Fruit fly (Drosophila melanogaster) whole organism, embryonic: Measurements from ENCODE around the gene Zpr1.

Source experiments
- CG10462 ChIP-seq: fragments of 200-800 bp; sonication (Bioruptor generic); optimal IDR thresholded peaks from 2 replicates; lab custom pipeline; 2016; ENCODE audit warnings: missing biosample characterization, missing genetic modification characterization
- CG11696 ChIP-seq: fragments of 200-800 bp; sonication (Bioruptor generic); IDR thresholded peaks from 2 replicates; pipeline ENCODE4 v1.3.6; 2022; ENCODE audit warnings: missing biosample characterization, missing genetic modification characterization
- CG13296 ChIP-seq: fragments of 200-800 bp; sonication (Bioruptor generic); optimal IDR thresholded peaks from 3 replicates; lab custom pipeline; 2018; ENCODE audit warnings: missing biosample characterization, mild to moderate bottlenecking, missing genetic modification characterization
- CG13894 ChIP-seq: fragments of 200-800 bp; sonication (Bioruptor generic); optimal IDR thresholded peaks from 3 replicates; lab custom pipeline; 2018; ENCODE audit warnings: missing biosample characterization, mild to moderate bottlenecking, missing genetic modification characterization, moderate library complexity
- CG14667 ChIP-seq: fragments of 200-800 bp; sonication (Bioruptor generic); IDR thresholded peaks from 2 replicates; pipeline ENCODE4 v1.3.6; 2022; ENCODE audit warnings: missing biosample characterization, missing genetic modification characterization
- CG15073 ChIP-seq: fragments of 200-800 bp; sonication (Bioruptor generic); optimal IDR thresholded peaks from 2 replicates; lab custom pipeline; 2016; ENCODE audit warnings: missing biosample characterization, missing genetic modification characterization
- CG17912 ChIP-seq: fragments of 200-800 bp; sonication (Bioruptor generic); optimal IDR thresholded peaks from 2 replicates; lab custom pipeline; 2018; ENCODE audit warnings: missing biosample characterization, mild to moderate bottlenecking, missing genetic modification characterization
- CG18262 ChIP-seq: fragments of 200-800 bp; optimal IDR thresholded peaks from 3 replicates; lab custom pipeline; 2019; ENCODE audit warnings: missing biosample characterization, mild to moderate bottlenecking, missing genetic modification characterization, moderate library complexity
- CG30403 ChIP-seq: fragments of 200-800 bp; sonication (Bioruptor generic); optimal IDR thresholded peaks from 3 replicates; lab custom pipeline; 2016; ENCODE audit warnings: missing biosample characterization, missing genetic modification characterization
- CG5180 ChIP-seq: fragments of 200-800 bp; sonication (Bioruptor generic); optimal IDR thresholded peaks from 3 replicates; lab custom pipeline; 2017; ENCODE audit warnings: missing biosample characterization, missing genetic modification characterization, mild to moderate bottlenecking, moderate library complexity, missing genetic modification reagents
- CG6654 ChIP-seq: fragments of 200-800 bp; sonication (Bioruptor generic); optimal IDR thresholded peaks from 2 replicates; lab custom pipeline; 2017; ENCODE audit warnings: missing biosample characterization, mild to moderate bottlenecking, missing genetic modification characterization
- CG8281 ChIP-seq: fragments of 200-800 bp; sonication (Bioruptor generic); optimal IDR thresholded peaks from 2 replicates; lab custom pipeline; 2018; ENCODE audit warnings: missing biosample characterization, mild to moderate bottlenecking, missing genetic modification characterization, moderate library complexity
- CG9609 ChIP-seq: fragments of 200-800 bp; sonication (Bioruptor generic); optimal IDR thresholded peaks from 3 replicates; lab custom pipeline; 2016; ENCODE audit warnings: missing biosample characterization, missing genetic modification characterization
- CG9932 ChIP-seq: fragments of 200-800 bp; sonication (Bioruptor generic); IDR thresholded peaks from 2 replicates; pipeline ENCODE4 v1.3.6; 2022; ENCODE audit warnings: missing biosample characterization, missing genetic modification characterization
- D19B ChIP-seq: fragments of 200-800 bp; sonication (Bioruptor generic); optimal IDR thresholded peaks from 2 replicates; lab custom pipeline; 2017; ENCODE audit warnings: missing biosample characterization, mild to moderate bottlenecking, missing genetic modification characterization
- Elba2 ChIP-seq: fragments of 200-800 bp; sonication (Bioruptor generic); optimal IDR thresholded peaks from 3 replicates; lab custom pipeline; 2016; ENCODE audit warnings: missing biosample characterization, missing genetic modification characterization
- NK7.1 ChIP-seq: fragments of 200-800 bp; sonication (Bioruptor generic); optimal IDR thresholded peaks from 3 replicates; lab custom pipeline; 2016; ENCODE audit warnings: missing biosample characterization, missing genetic modification characterization
- Nf-YB ChIP-seq: fragments of 200-800 bp; sonication (Bioruptor generic); optimal IDR thresholded peaks from 3 replicates; lab custom pipeline; 2019; ENCODE audit warnings: missing biosample characterization, mild to moderate bottlenecking, missing genetic modification characterization, moderate library complexity
- NfI ChIP-seq: fragments of 200-800 bp; sonication (Bioruptor generic); optimal IDR thresholded peaks from 3 replicates; lab custom pipeline; 2018; ENCODE audit warnings: missing biosample characterization, mild to moderate bottlenecking, missing genetic modification characterization, moderate library complexity
- Usf ChIP-seq: fragments of 200-800 bp; sonication (Bioruptor generic); optimal IDR thresholded peaks from 2 replicates; lab custom pipeline; 2017; ENCODE audit warnings: missing genotype, missing biosample characterization, missing genetic modification characterization
- Xrp1 ChIP-seq: fragments of 200-800 bp; sonication (Bioruptor generic); IDR thresholded peaks from 2 replicates; pipeline ENCODE4 v1.3.6; 2022; ENCODE audit warnings: missing biosample characterization, missing genetic modification characterization
- ase ChIP-seq: fragments of 200-800 bp; sonication (Bioruptor generic); IDR thresholded peaks from 3 replicates; pipeline ENCODE4 v1.3.6; 2022; ENCODE audit warnings: missing biosample characterization, missing genetic modification characterization
- az2 ChIP-seq: fragments of 200-800 bp; sonication (Bioruptor generic); optimal IDR thresholded peaks from 3 replicates; lab custom pipeline; 2016; ENCODE audit warnings: missing biosample characterization, missing genetic modification characterization
- bigmax ChIP-seq: fragments of 200-800 bp; sonication (Bioruptor generic); optimal IDR thresholded peaks from 2 replicates; lab custom pipeline; 2018; ENCODE audit warnings: missing biosample characterization, mild to moderate bottlenecking, missing genetic modification characterization
- ewg ChIP-seq: fragments of 200-800 bp; sonication (Bioruptor generic); optimal IDR thresholded peaks from 3 replicates; lab custom pipeline; 2017; ENCODE audit warnings: mild to moderate bottlenecking, missing biosample characterization, missing genetic modification reagents, missing genetic modification characterization
- fd102C ChIP-seq: fragments of 200-800 bp; sonication (Bioruptor generic); optimal IDR thresholded peaks from 2 replicates; lab custom pipeline; 2018; ENCODE audit warnings: missing biosample characterization, mild to moderate bottlenecking, missing genetic modification characterization, moderate library complexity
- insv ChIP-seq, 2 experiments: fragments of 200-800 bp; sonication (Bioruptor generic); optimal IDR thresholded peaks; 3 replicates each; lab custom pipeline; 2016 to 2018; ENCODE audit warnings: missing biosample characterization in 2 of 2, missing genetic modification characterization in 2 of 2
- lab ChIP-seq: fragments of 200-800 bp; sonication (Bioruptor generic); optimal IDR thresholded peaks from 3 replicates; lab custom pipeline; 2017; ENCODE audit warnings: missing biosample characterization, missing genetic modification characterization, mild to moderate bottlenecking, moderate library complexity, missing genetic modification reagents
- mld ChIP-seq: fragments of 200-800 bp; sonication (Bioruptor generic); IDR thresholded peaks from 3 replicates; pipeline ENCODE4 v1.3.6; 2022; ENCODE audit warnings: missing biosample characterization, missing genetic modification characterization; ENCODE audit not compliant: partially characterized antibody
- repo ChIP-seq: fragments of 200-800 bp; sonication (Bioruptor generic); optimal IDR thresholded peaks from 2 replicates; lab custom pipeline; 2016; ENCODE audit warnings: missing biosample characterization, missing genetic modification characterization
- ro ChIP-seq: fragments of 200-800 bp; sonication (Bioruptor generic); IDR thresholded peaks from 2 replicates; pipeline ENCODE4 v1.3.6; 2022; ENCODE audit warnings: missing biosample characterization, missing genetic modification characterization
- row ChIP-seq: fragments of 200-800 bp; sonication (Bioruptor generic); IDR thresholded peaks from 3 replicates; pipeline ENCODE4 v1.3.6; 2022; ENCODE audit warnings: missing biosample characterization, missing genetic modification characterization
- sens ChIP-seq: fragments of 200-800 bp; sonication (Bioruptor generic); peaks from one replicate; lab custom pipeline; 2016; ENCODE audit warnings: missing biosample characterization, missing genetic modification characterization
- slp2 ChIP-seq: fragments of 200-800 bp; sonication (Bioruptor generic); optimal IDR thresholded peaks from 2 replicates; lab custom pipeline; 2016; ENCODE audit warnings: missing biosample characterization, missing genetic modification characterization
- tll ChIP-seq, 2 experiments: fragments of 200-800 bp in 1 of 2; fragments of >200 bp in 1 of 2; sonication (Bioruptor generic) in 1 of 2; optimal IDR thresholded peaks; 2 replicates each; lab custom pipeline; 2017 to 2019; ENCODE audit warnings: missing biosample characterization in 2 of 2, missing genetic modification characterization in 2 of 2, mild to moderate bottlenecking in 1 of 2, moderate library complexity in 1 of 2
- trem ChIP-seq: fragments of 200-800 bp; optimal IDR thresholded peaks from 3 replicates; lab custom pipeline; 2019; ENCODE audit warnings: missing biosample characterization, mild to moderate bottlenecking, missing genetic modification characterization, moderate library complexity
- trh ChIP-seq: fragments of 200-800 bp; sonication (Bioruptor generic); optimal IDR thresholded peaks from 2 replicates; lab custom pipeline; 2016; ENCODE audit warnings: missing biosample characterization, missing genetic modification characterization
- z ChIP-seq: fragments of 200-800 bp; sonication (Bioruptor generic); IDR thresholded peaks from 3 replicates; pipeline ENCODE4 v1.3.6; 2022; ENCODE audit warnings: missing biosample characterization, missing genetic modification characterization
- zen ChIP-seq: fragments of 200-800 bp; sonication (Bioruptor generic); optimal IDR thresholded peaks from 3 replicates; lab custom pipeline; 2018; ENCODE audit warnings: missing biosample characterization, mild to moderate bottlenecking, missing genetic modification characterization, moderate library complexity

The Zpr1 gene

dm6 chrX:9118961-9119633 is 42.8 kb downstream of the Zpr1 start (continued):
- TF ChIP-seq CG14667 (peak; percentile 30; the same call in 1 of the 2 replicates), ro (GFP tag; lab: Robert Waterston, UW) (no peak), bigmax (no peak), NK7.1 (GFP tag; lab: Kevin White, UChicago) (peak; percentile 20), repo (no peak), CG9932 (no peak), CG11696 (no peak), Usf (no peak), D19B (GFP tag; lab: Kevin White, UChicago) (peak; percentile 20), az2 (GFP tag; lab: Kevin White, UChicago) (no peak), Nf-YB (GFP tag; lab: Kevin White, UChicago) (no peak), CG15073 (no peak), Xrp1 (peak; percentile 44; the same call in 1 of the 2 replicates), lab (GFP tag; lab: Kevin White, UChicago) (peak; percentile 64), CG17912 (GFP tag; lab: Kevin White, UChicago) (no peak), CG6654 (peak; percentile 24), CG10462 (no peak), CG5180 (GFP tag; lab: Kevin White, UChicago) (peak; percentile 97), CG18262 (tag; lab: Kevin White, UChicago) (peak; percentile 65), CG13296 (peak; percentile 46), trem (peak; percentile 29), ewg (GFP tag; lab: Kevin White, UChicago) (peak; percentile 1), fd102C (GFP tag; lab: Kevin White, UChicago) (no peak), slp2 (peak; percentile 20), z (no peak), mld (no peak), CG9609 (GFP tag; lab: Kevin White, UChicago) (no peak), tll (GFP tag; optimal IDR thresholded peaks at IDR 0.05; lab: Kevin White, UChicago) (no peak), row (GFP tag; lab: Robert Waterston, UW) (no peak), ase (no peak)
- TF ChIP-seq, all 482 proteins: peak for 102

- TF ChIP-seq CG30403 (GFP tag; lab: Kevin White, UChicago) = no peak
- no peak for TF ChIP-seq trh (GFP tag; lab: Kevin White, UChicago)
- peak; percentile 49 to 96 for TF ChIP-seq insv (GFP tag; optimal IDR thresholded peaks at IDR 0.05; lab: Kevin White, UChicago)
- peak; percentile 50 for TF ChIP-seq CG13894
- TF ChIP-seq CG8281 = no peak
- TF ChIP-seq sens (GFP tag; lab: Kevin White, UChicago) = peak; percentile 61
- TF ChIP-seq zen = peak; percentile 4
- TF ChIP-seq NfI (GFP tag; lab: Kevin White, UChicago) = no peak
- 0 out of 3 replicates have a peak, but pooled peaks have one; percentile 2 for TF ChIP-seq row (GFP tag; lab: Robert Waterston, UW)
- TF ChIP-seq Elba2 (GFP tag; lab: Kevin White, UChicago) = peak; percentile 30
Observed at dm6 chrX:9117831-9118230, 44.1 kb downstream of the Zpr1 start.
